Worm (Caenorhabditis elegans) whole organism, L3 larva: ENCODE results near the gene F08H9.2.

ENCODE experiments used
- R02D3.7 ChIP-seq: fragments of 150-350 bp; optimal IDR thresholded peaks from 2 replicates; lab custom pipeline; 2014; ENCODE audit warnings: missing biosample characterization, missing genetic modification characterization
- aly-2 ChIP-seq: fragments of 150-350 bp; optimal IDR thresholded peaks from 2 replicates; lab custom pipeline; 2014; ENCODE audit warnings: missing biosample characterization, missing genetic modification characterization
- ama-1 ChIP-seq: fragments of 150-350 bp; optimal IDR thresholded peaks from 2 replicates; lab custom pipeline; 2018
- ceh-16 ChIP-seq: sonication (generic microtip); optimal IDR thresholded peaks from 2 replicates; lab custom pipeline; 2017; ENCODE audit warnings: missing biosample characterization, missing genetic modification characterization
- ceh-9 ChIP-seq: sonication (generic microtip); optimal IDR thresholded peaks from 2 replicates; lab custom pipeline; 2018; ENCODE audit warnings: missing biosample characterization, missing genetic modification characterization
- daf-12 ChIP-seq: fragments of 150-350 bp; optimal IDR thresholded peaks from 2 replicates; lab custom pipeline; 2014; ENCODE audit warnings: missing biosample characterization, missing genetic modification reagents, missing genetic modification characterization
- egl-27 ChIP-seq: sonication (generic microtip); optimal IDR thresholded peaks from 4 replicates; lab custom pipeline; 2017; ENCODE audit warnings: missing biosample characterization, missing genetic modification reagents, missing genetic modification characterization
- egl-5 ChIP-seq: fragments of 150-350 bp; optimal IDR thresholded peaks from 2 replicates; lab custom pipeline; 2017; ENCODE audit warnings: missing biosample characterization, missing genetic modification reagents, missing genetic modification characterization, inconsistent platforms
- elt-1 ChIP-seq: fragments of 150-350 bp; optimal IDR thresholded peaks from 2 replicates; lab custom pipeline; 2014; ENCODE audit warnings: missing biosample characterization, missing genetic modification characterization
- elt-2 ChIP-seq: sonication (generic microtip); optimal IDR thresholded peaks from 2 replicates; lab custom pipeline; 2016; ENCODE audit warnings: missing genetic modification reagents, mild to moderate bottlenecking, missing genetic modification characterization, missing compliant biosample characterization
- elt-3 ChIP-seq, 3 experiments: fragments of 150-350 bp in 1 of 3; sonication (generic microtip) in 2 of 3; optimal IDR thresholded peaks; 2 replicates in 2 of 3; 4 replicates in 1 of 3; lab custom pipeline; 2014 to 2017; ENCODE audit warnings: missing biosample characterization in 3 of 3, missing genetic modification characterization in 3 of 3
- eor-1 ChIP-seq, 2 experiments: fragments of 150-350 bp; optimal IDR thresholded peaks; 2 replicates each; lab custom pipeline; 2014 to 2018; ENCODE audit warnings: missing biosample characterization in 2 of 2, missing genetic modification characterization in 2 of 2
- fkh-10 ChIP-seq: sonication (generic microtip); optimal IDR thresholded peaks from 2 replicates; lab custom pipeline; 2017; ENCODE audit warnings: missing biosample characterization, missing genetic modification reagents, missing genetic modification characterization
- fkh-2 ChIP-seq: fragments of 150-350 bp; optimal IDR thresholded peaks from 2 replicates; lab custom pipeline; 2014; ENCODE audit warnings: missing biosample characterization, missing genetic modification reagents, missing genetic modification characterization
- fos-1 ChIP-seq: fragments of 150-350 bp; optimal IDR thresholded peaks from 2 replicates; lab custom pipeline; 2014; ENCODE audit warnings: missing biosample characterization, missing genetic modification characterization
- hmg-11 ChIP-seq: sonication (generic microtip); optimal IDR thresholded peaks from 2 replicates; lab custom pipeline; 2016; ENCODE audit warnings: missing genetic modification characterization, missing compliant biosample characterization
- lin-39 ChIP-seq: fragments of 150-350 bp; optimal IDR thresholded peaks from 2 replicates; lab custom pipeline; 2018; ENCODE audit warnings: missing biosample characterization, missing genetic modification reagents, missing genetic modification characterization
- lsy-12 ChIP-seq: sonication (generic microtip); optimal IDR thresholded peaks from 2 replicates; lab custom pipeline; 2016; ENCODE audit warnings: mild to moderate bottlenecking, missing genetic modification characterization, missing compliant biosample characterization
- mdl-1 ChIP-seq: fragments of 150-350 bp; optimal IDR thresholded peaks from 2 replicates; lab custom pipeline; 2014; ENCODE audit warnings: missing biosample characterization, missing genetic modification characterization
- mml-1 ChIP-seq: fragments of 150-350 bp; sonication (generic microtip); optimal IDR thresholded peaks from 3 replicates; lab custom pipeline; 2014; ENCODE audit warnings: missing biosample characterization, missing genetic modification characterization
- nfya-1 ChIP-seq: sonication (generic microtip); optimal IDR thresholded peaks from 2 replicates; lab custom pipeline; 2017; ENCODE audit warnings: missing genetic modification characterization, mild to moderate bottlenecking, missing compliant biosample characterization, antibody characterized with exemption, moderate library complexity; ENCODE audit not compliant: insufficient read depth
- nhr-11 ChIP-seq: fragments of 150-350 bp; optimal IDR thresholded peaks from 2 replicates; lab custom pipeline; 2014; ENCODE audit warnings: missing biosample characterization, missing genetic modification characterization
- nhr-12 ChIP-seq: fragments of 150-350 bp; optimal IDR thresholded peaks from 2 replicates; lab custom pipeline; 2014; ENCODE audit warnings: missing biosample characterization, missing genetic modification characterization
- nhr-23 ChIP-seq: fragments of 150-350 bp; optimal IDR thresholded peaks from 2 replicates; lab custom pipeline; 2014; ENCODE audit warnings: missing biosample characterization, missing genetic modification reagents, missing genetic modification characterization
- nhr-237 ChIP-seq: fragments of 150-350 bp; optimal IDR thresholded peaks from 2 replicates; lab custom pipeline; 2014; ENCODE audit warnings: missing biosample characterization, missing genetic modification characterization
- nhr-25 ChIP-seq: sonication (generic microtip); optimal IDR thresholded peaks from 2 replicates; lab custom pipeline; 2017; ENCODE audit warnings: missing biosample characterization, missing genetic modification characterization
- nhr-43 ChIP-seq: sonication (generic microtip); optimal IDR thresholded peaks from 2 replicates; lab custom pipeline; 2016; ENCODE audit warnings: mild to moderate bottlenecking, missing genetic modification characterization, missing compliant biosample characterization; ENCODE audit not compliant: poor library complexity, severe bottlenecking
- nhr-67 ChIP-seq: fragments of 150-350 bp; optimal IDR thresholded peaks from 2 replicates; lab custom pipeline; 2014; ENCODE audit warnings: missing biosample characterization, missing genetic modification characterization
- pha-4 ChIP-seq: fragments of 150-350 bp; optimal IDR thresholded peaks from 2 replicates; lab custom pipeline; 2014; ENCODE audit warnings: missing biosample characterization, missing genetic modification reagents, missing genetic modification characterization
- pqm-1 ChIP-seq: fragments of 150-350 bp; optimal IDR thresholded peaks from 2 replicates; lab custom pipeline; 2017; ENCODE audit warnings: missing biosample characterization, missing genetic modification characterization, inconsistent platforms
- sea-2 ChIP-seq: fragments of 150-350 bp; sonication (generic microtip); optimal IDR thresholded peaks from 4 replicates; lab custom pipeline; 2014; ENCODE audit warnings: missing biosample characterization, missing genetic modification reagents, missing genetic modification characterization
- skn-1 ChIP-seq: fragments of 150-350 bp; optimal IDR thresholded peaks from 2 replicates; lab custom pipeline; 2014; ENCODE audit warnings: missing biosample characterization, missing genetic modification characterization
- snpc-4 ChIP-seq: fragments of 150-350 bp; optimal IDR thresholded peaks from 2 replicates; lab custom pipeline; 2014; ENCODE audit warnings: missing biosample characterization, missing genetic modification characterization
- ztf-11 ChIP-seq: fragments of 150-350 bp; optimal IDR thresholded peaks from 2 replicates; lab custom pipeline; 2014; ENCODE audit warnings: missing biosample characterization, missing genetic modification characterization
- ztf-4 ChIP-seq: fragments of 150-350 bp; optimal IDR thresholded peaks from 2 replicates; lab custom pipeline; 2014; ENCODE audit warnings: missing biosample characterization, missing genetic modification characterization

F08H9.2 gene

ce11 chrV:14414964-14415564 is 45.4 kb upstream of the F08H9.2 start, which contains the start of the genes nxf-1 and C15H11.11 (continued):
- TF ChIP-seq lin-39 (tag; lab: Kevin White, UChicago) (no peak), nhr-23 (tag; lab: Kevin White, UChicago) (peak; percentile 51), ceh-16 (tag; lab: Kevin White, UChicago) (no peak), nhr-237 (tag; lab: Kevin White, UChicago) (no peak), hmg-11 (tag; lab: Kevin White, UChicago) (peak; percentile 73), nhr-12 (no peak)

ce11 chrV:14417735-14418134 is 42.7 kb upstream of the F08H9.2 start, which contains the start of the genes nxf-2 and set-31:
Gene nxf-2 (minus strand): TSS chrV:14417835.
Gene set-31 (plus strand): TSS chrV:14417903.
- TF ChIP-seq sea-2 (no peak), mdl-1 (tag; lab: Kevin White, UChicago) (no peak), nfya-1 (tag; lab: Kevin White, UChicago) (no peak), eor-1 (tag; optimal IDR thresholded peaks at IDR 0.05; lab: Kevin White, UChicago) (no peak), ceh-9 (tag; lab: Kevin White, UChicago) (no peak), elt-1 (no peak), nhr-25 (tag; lab: Kevin White, UChicago) (no peak), ztf-11 (tag; lab: Kevin White, UChicago) (no peak), daf-12 (no peak), fos-1 (tag; lab: Kevin White, UChicago) (no peak), nhr-43 (no peak), egl-27 (tag; lab: Kevin White, UChicago) (no peak)

- TF ChIP-seq lsy-12 (tag; lab: Kevin White, UChicago) = no peak
- TF ChIP-seq nhr-23 (tag; lab: Kevin White, UChicago) = no peak
- no peak for TF ChIP-seq nhr-67 (tag; lab: Kevin White, UChicago)
- no peak for TF ChIP-seq R02D3.7 (tag; lab: Kevin White, UChicago)
- no peak for TF ChIP-seq snpc-4
- TF ChIP-seq ama-1 = no peak
- no peak for TF ChIP-seq mml-1 (tag; lab: Kevin White, UChicago)
- TF ChIP-seq elt-2 (tag; lab: Kevin White, UChicago) = no peak
- TF ChIP-seq nhr-43 = no peak
- no peak for TF ChIP-seq skn-1
- TF ChIP-seq ztf-11 (tag; lab: Kevin White, UChicago) = no peak
- no peak for TF ChIP-seq eor-1 (tag; optimal IDR thresholded peaks at IDR 0.05; lab: Kevin White, UChicago)
- TF ChIP-seq lin-39 (tag; lab: Kevin White, UChicago) = no peak
- TF ChIP-seq fkh-10 (GFP tag; lab: Kevin White, UChicago) = no peak
- no peak for TF ChIP-seq fkh-2 (tag; lab: Kevin White, UChicago)
- TF ChIP-seq nhr-11 (tag; lab: Kevin White, UChicago) = no peak
- no peak for TF ChIP-seq elt-1
- TF ChIP-seq nhr-237 (tag; lab: Kevin White, UChicago) = no peak
- TF ChIP-seq daf-12 = no peak
Measured at ce11 chrV:14419855-14420254, 40.6 kb upstream of the F08H9.2 start.

- no peak for TF ChIP-seq nfya-1 (tag; lab: Kevin White, UChicago)
- TF ChIP-seq lin-39 (tag; lab: Kevin White, UChicago) = no peak
- no peak for TF ChIP-seq mdl-1 (tag; lab: Kevin White, UChicago)
- TF ChIP-seq pqm-1 = no peak
- TF ChIP-seq ceh-16 (tag; lab: Kevin White, UChicago) = no peak
- no peak for TF ChIP-seq ztf-4 (tag; lab: Kevin White, UChicago)
- no peak for TF ChIP-seq fkh-10 (GFP tag; lab: Kevin White, UChicago)
- no peak for TF ChIP-seq daf-12
- no peak for TF ChIP-seq nhr-12
- peak; percentile 36 for TF ChIP-seq elt-2 (tag; lab: Kevin White, UChicago)
- TF ChIP-seq lsy-12 (tag; lab: Kevin White, UChicago) = no peak
- TF ChIP-seq egl-5 (tag; lab: Kevin White, UChicago) = no peak
- TF ChIP-seq aly-2 (tag; lab: Kevin White, UChicago) = no peak
- TF ChIP-seq pha-4 (tag; lab: Kevin White, UChicago) = peak; percentile 10
- no peak for TF ChIP-seq elt-3 (tag; optimal IDR thresholded peaks at IDR 0.05; lab: Kevin White, UChicago)
- TF ChIP-seq, all 47 proteins: peak for 2
Measured at ce11 chrV:14421325-14421724, 39.1 kb upstream of the F08H9.2 start, which contains the start of gene dhs-22. Gene dhs-22 (minus strand): TSS chrV:14421440.
